Fruit fly (Drosophila melanogaster) whole organism: ENCODE data around the gene CG2004.

Experiments
- CG8478 ChIP-seq: fragments of >200 bp; optimal IDR thresholded peaks from 2 replicates; lab custom pipeline; 2018; ENCODE audit warnings: inconsistent platforms
- Dll ChIP-seq: fragments of >200 bp; optimal IDR thresholded peaks from 2 replicates; lab custom pipeline; 2017
- pan ChIP-seq: fragments of >200 bp; optimal IDR thresholded peaks from 2 replicates; lab custom pipeline; 2017
- psq ChIP-seq: fragments of >200 bp; optimal IDR thresholded peaks from 2 replicates; lab custom pipeline; 2017

dm6 chrX:8669434-8669833 is 45.3 kb downstream of the CG2004 start:
- TF ChIP-seq psq (lab: Kevin White, UChicago) (no peak), CG8478 (no peak), Dll (no peak), pan (lab: Kevin White, UChicago) (no peak)
